Worm (Caenorhabditis elegans): ENCODE results near the gene C40H1.8.

DNA sequence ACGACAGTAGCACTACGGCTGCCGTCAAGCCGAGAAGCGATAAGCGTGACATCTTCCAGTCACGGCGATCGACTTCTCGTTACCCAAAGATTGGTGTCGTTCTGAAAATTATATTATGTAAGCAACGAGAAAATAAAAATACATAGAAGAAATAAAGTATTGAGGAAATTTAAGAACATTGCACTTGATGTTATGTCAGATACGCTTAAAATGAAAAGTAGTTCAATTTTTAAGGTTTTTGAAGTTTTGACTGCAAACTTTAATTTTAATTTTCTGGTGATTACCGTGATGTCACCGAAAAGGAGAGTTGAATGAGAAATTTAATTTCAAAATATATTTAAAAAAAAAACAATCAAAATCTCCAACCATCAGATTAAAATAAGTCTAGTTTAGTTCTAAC is 29.8 kb downstream of the C40H1.8 start, which contains the start of gene emb-9:
- TF ChIP-seq snpc-4 (tag; optimal IDR thresholded peaks at IDR 0.05), result no peak
- no peak for TF ChIP-seq egl-27 (tag; optimal IDR thresholded peaks at IDR 0.05)
- TF ChIP-seq nhr-77 (tag; optimal IDR thresholded peaks at IDR 0.05), result no peak
- no peak for TF ChIP-seq nhr-28 (tag; optimal IDR thresholded peaks at IDR 0.05)
- TF ChIP-seq nhr-12 (tag; optimal IDR thresholded peaks at IDR 0.05), result no peak
- TF ChIP-seq fos-1 (tag; optimal IDR thresholded peaks at IDR 0.05), result no peak
- TF ChIP-seq ama-1 (optimal IDR thresholded peaks at IDR 0.05), result no peak
- no peak for TF ChIP-seq nhr-237 (tag; optimal IDR thresholded peaks at IDR 0.05)
- TF ChIP-seq ceh-28 (tag; optimal IDR thresholded peaks at IDR 0.05), result no peak
- TF ChIP-seq pha-4 (tag; optimal IDR thresholded peaks at IDR 0.05), result no peak
- TF ChIP-seq mdl-1 (tag; optimal IDR thresholded peaks at IDR 0.05), result no peak
